Fruit fly (Drosophila melanogaster): ENCODE results near the gene CG7692.

The CG7692 gene

DNA sequence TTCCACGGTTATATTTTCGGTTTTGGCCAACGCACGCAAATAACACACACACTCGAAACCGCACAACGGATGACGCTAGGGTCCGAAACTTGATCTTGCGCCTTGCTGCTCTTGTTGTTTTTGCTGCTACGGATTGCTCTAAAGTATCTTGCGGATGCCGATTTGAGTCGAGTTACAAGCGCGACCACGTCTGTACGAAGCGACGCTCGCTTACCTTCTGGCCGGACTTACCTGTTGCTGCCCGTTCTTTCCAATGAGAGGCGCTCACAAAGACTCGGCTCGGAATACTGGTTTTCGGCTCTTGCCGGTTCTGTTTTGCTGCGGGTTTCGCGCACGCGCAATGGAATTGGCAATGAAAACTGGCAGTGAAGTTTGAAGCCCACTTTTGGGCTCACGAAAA, 27.7 kb downstream of the CG7692 start, which contains the start of gene Cad74A (continued):
- TF ChIP-seq pita (GFP tag; optimal IDR thresholded peaks at IDR 0.05) (no peak), bsh (GFP tag; optimal IDR thresholded peaks at IDR 0.05) (no peak), Awh (GFP tag; IDR thresholded peaks at IDR 0.05) (0 out of 2 replicates have a peak, but pooled peaks have one; percentile 7), CG14050 (GFP tag; IDR thresholded peaks at IDR 0.05) (no peak), pb (GFP tag; optimal IDR thresholded peaks at IDR 0.05) (no peak), B-H1 (GFP tag; IDR thresholded peaks at IDR 0.05) (no peak; the same call in 2 of the 3 replicates), Hr78 (GFP tag; optimal IDR thresholded peaks at IDR 0.05) (no peak), Fer3 (tag; optimal IDR thresholded peaks at IDR 0.05) (no peak), CG1647 (GFP tag; optimal IDR thresholded peaks at IDR 0.05) (no peak), dm (GFP tag; optimal IDR thresholded peaks at IDR 0.05) (no peak), tap (tag; optimal IDR thresholded peaks at IDR 0.05) (no peak), CG7963 (GFP tag; IDR thresholded peaks at IDR 0.05; ENCODE audit: partially characterized antibody) (no peak), Kr (GFP tag; optimal IDR thresholded peaks at IDR 0.05) (no peak), CG3407 (GFP tag; optimal IDR thresholded peaks at IDR 0.05) (no peak), CrebB (tag; optimal IDR thresholded peaks at IDR 0.05) (no peak), oc (tag; optimal IDR thresholded peaks at IDR 0.05) (peak; percentile 9), CG7839 (tag; optimal IDR thresholded peaks at IDR 0.05) (no peak), luna (GFP tag; optimal IDR thresholded peaks at IDR 0.05) (no peak), Adf1 (GFP tag; IDR thresholded peaks at IDR 0.05) (peak; percentile 24; the same call in 1 of the 2 replicates), HmgZ (tag; optimal IDR thresholded peaks at IDR 0.05) (no peak), chinmo (GFP tag; IDR thresholded peaks at IDR 0.05; ENCODE audit: partially characterized antibody) (peak; percentile 97), D19A (tag; optimal IDR thresholded peaks at IDR 0.05) (no peak), CG2129 (GFP tag; IDR thresholded peaks at IDR 0.05; ENCODE audit: partially characterized antibody) (no peak), Fer1 (GFP tag; optimal IDR thresholded peaks at IDR 0.05) (no peak), CG34422 (GFP tag; IDR thresholded peaks at IDR 0.05) (peak; percentile 70; the same call in 1 of the 3 replicates), CG13894 (tag; optimal IDR thresholded peaks at IDR 0.05) (no peak), Ets65A (GFP tag) (no peak), kay (GFP tag; optimal IDR thresholded peaks at IDR 0.05) (no peak), CG2875 (GFP tag; optimal IDR thresholded peaks at IDR 0.05) (no peak), CG9437 (GFP tag; optimal IDR thresholded peaks at IDR 0.05) (no peak), CG8924 (tag; optimal IDR thresholded peaks at IDR 0.05) (peak; percentile 2), psq (GFP tag; optimal IDR thresholded peaks at IDR 0.05) (peak; percentile 17), CoRest (tag; optimal IDR thresholded peaks at IDR 0.05) (no peak), br (optimal IDR thresholded peaks at IDR 0.05) (no peak), ac (GFP tag; optimal IDR thresholded peaks at IDR 0.05) (peak; percentile 9), phol (tag; optimal IDR thresholded peaks at IDR 0.05) (no peak), CG14710 (tag; optimal IDR thresholded peaks at IDR 0.05) (no peak), Eip74EF (GFP tag; optimal IDR thresholded peaks at IDR 0.05) (peak in 1 of 2 experiments; percentile 5), fu2 (GFP tag; optimal IDR thresholded peaks at IDR 0.05) (no peak), h (optimal IDR thresholded peaks at IDR 0.05) (no peak), Atf6 (GFP tag; IDR thresholded peaks at IDR 0.05) (no peak), CG12942 (GFP tag; optimal IDR thresholded peaks at IDR 0.05) (no peak), ato (GFP tag; IDR thresholded peaks at IDR 0.05; ENCODE audit: partially characterized antibody) (peak; percentile 49; the same call in 1 of the 2 replicates), bowl (GFP tag; IDR thresholded peaks at IDR 0.05) (no peak), Max (GFP tag; optimal IDR thresholded peaks at IDR 0.05) (no peak), ewg (GFP tag; optimal IDR thresholded peaks at IDR 0.05) (no peak), Poxn (GFP tag; IDR thresholded peaks at IDR 0.05) (no peak), tna (GFP tag; IDR thresholded peaks at IDR 0.05; ENCODE audit: partially characterized antibody) (0 out of 2 replicates have a peak, but pooled peaks have one; percentile 47), slp2 (GFP tag; optimal IDR thresholded peaks at IDR 0.05) (no peak), CTCF (GFP tag; optimal IDR thresholded peaks at IDR 0.05) (peak; percentile 23), CG8281 (tag; optimal IDR thresholded peaks at IDR 0.05) (no peak), emc (GFP tag; optimal IDR thresholded peaks at IDR 0.05) (no peak)

Data from whole organism, embryonic.